Worm (Caenorhabditis elegans) whole organism, mixed stage, embryonic: ENCODE results near the gene R07G3.8.

Source experiments
- blmp-1 ChIP-seq: fragments of 150-350 bp; optimal IDR thresholded peaks from 2 replicates; lab custom pipeline; 2014; ENCODE audit warnings: missing biosample characterization, missing genetic modification characterization
- ceh-39 ChIP-seq: fragments of 150-350 bp; optimal IDR thresholded peaks from 2 replicates; lab custom pipeline; 2014; ENCODE audit warnings: missing biosample characterization, missing genetic modification characterization
- elt-3 ChIP-seq: fragments of 150-350 bp; optimal IDR thresholded peaks from 2 replicates; lab custom pipeline; 2014; ENCODE audit warnings: missing biosample characterization, missing genetic modification characterization
- mep-1 ChIP-seq: fragments of 150-350 bp; optimal IDR thresholded peaks from 2 replicates; lab custom pipeline; 2017; ENCODE audit warnings: missing biosample characterization, missing genetic modification reagents, missing genetic modification characterization, inconsistent platforms
- nhr-2 ChIP-seq: fragments of 150-350 bp; optimal IDR thresholded peaks from 2 replicates; lab custom pipeline; 2014; ENCODE audit warnings: missing biosample characterization, missing genetic modification characterization
- nhr-237 ChIP-seq: fragments of 150-350 bp; optimal IDR thresholded peaks from 2 replicates; lab custom pipeline; 2014; ENCODE audit warnings: missing biosample characterization, missing genetic modification characterization
- nhr-28 ChIP-seq: fragments of 150-350 bp; optimal IDR thresholded peaks from 2 replicates; lab custom pipeline; 2014; ENCODE audit warnings: missing biosample characterization, missing genetic modification characterization
- nhr-76 ChIP-seq: sonication (generic microtip); optimal IDR thresholded peaks from 2 replicates; lab custom pipeline; 2017; ENCODE audit warnings: missing biosample characterization, missing genetic modification characterization
- pha-4 ChIP-seq: fragments of 150-350 bp; optimal IDR thresholded peaks from 2 replicates; lab custom pipeline; 2018; ENCODE audit warnings: missing biosample characterization, missing genetic modification reagents, missing genetic modification characterization
- sem-2 ChIP-seq: fragments of 200-800 bp; sonication (Bioruptor generic); optimal IDR thresholded peaks from 2 replicates; lab custom pipeline; 2018; ENCODE audit warnings: mild to moderate bottlenecking, missing genetic modification characterization, missing compliant biosample characterization
- unc-62 ChIP-seq: fragments of 150-350 bp; optimal IDR thresholded peaks from 2 replicates; lab custom pipeline; 2014; ENCODE audit warnings: missing biosample characterization, missing genetic modification reagents, missing genetic modification characterization
- ztf-11 ChIP-seq: fragments of 150-350 bp; optimal IDR thresholded peaks from 2 replicates; lab custom pipeline; 2014; ENCODE audit warnings: missing biosample characterization, missing genetic modification characterization

DNA sequence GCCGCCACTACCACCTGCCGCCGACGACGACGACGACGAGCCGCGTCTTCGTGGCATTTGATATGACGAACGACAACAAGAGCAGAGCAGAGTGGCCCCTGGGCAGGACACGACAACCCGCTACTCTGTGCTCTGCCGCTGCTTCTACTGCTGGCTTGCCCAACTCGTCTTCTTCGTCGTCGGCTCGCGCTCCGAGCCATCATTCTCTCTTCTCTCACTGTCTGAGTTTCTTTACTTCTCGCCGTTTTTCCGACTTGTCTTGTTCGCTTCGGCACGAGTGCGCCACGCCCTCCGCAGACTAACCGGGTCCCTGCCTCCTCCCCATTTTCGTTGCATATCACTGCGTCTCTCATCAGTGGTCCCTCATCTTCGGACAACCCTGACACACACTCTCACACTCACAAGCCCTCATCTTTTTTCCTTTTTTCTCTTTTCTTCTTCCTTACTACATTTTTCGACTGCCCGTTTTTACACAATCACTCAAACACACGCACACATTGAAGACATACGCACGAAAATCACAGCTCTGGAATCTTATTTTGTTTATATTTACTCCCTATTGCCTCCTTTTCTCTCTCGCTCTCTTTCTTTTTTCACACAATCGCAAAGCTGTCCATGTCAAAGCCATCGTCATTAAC lies 21.8 kb upstream of the R07G3.8 start:
- no peak for TF ChIP-seq nhr-2
- no peak for TF ChIP-seq pha-4 (tag; lab: Kevin White, UChicago)
- no peak for TF ChIP-seq nhr-28 (tag; lab: Kevin White, UChicago)
- TF ChIP-seq unc-62 (GFP tag; lab: Kevin White, UChicago): peak; percentile 77
- TF ChIP-seq ceh-39 (tag; lab: Kevin White, UChicago): no peak
- TF ChIP-seq mep-1 (tag; lab: Kevin White, UChicago): no peak
- no peak for TF ChIP-seq blmp-1
- no peak for TF ChIP-seq ztf-11 (tag; lab: Kevin White, UChicago)
- no peak for TF ChIP-seq nhr-237
- TF ChIP-seq sem-2 (GFP tag; lab: Kevin White, UChicago): no peak
- TF ChIP-seq elt-3 (tag; lab: Kevin White, UChicago): no peak
- no peak for TF ChIP-seq nhr-76
